Worm (Caenorhabditis elegans) whole organism, L2 larva: ENCODE measurements around the gene abu-2.

ENCODE experiments used
- F13H6.1 ChIP-seq: sonication (generic microtip); optimal IDR thresholded peaks from 2 replicates; lab custom pipeline; 2016; ENCODE audit warnings: missing genetic modification characterization, missing compliant biosample characterization
- R02D3.7 ChIP-seq: fragments of 150-350 bp; optimal IDR thresholded peaks from 2 replicates; lab custom pipeline; 2014; ENCODE audit warnings: missing biosample characterization, missing genetic modification characterization
- Y55F3AM.14 ChIP-seq: fragments of 200-800 bp; sonication (Bioruptor generic); optimal IDR thresholded peaks from 2 replicates; lab custom pipeline; 2018; ENCODE audit warnings: mild to moderate bottlenecking, missing genetic modification characterization, missing compliant biosample characterization
- aly-2 ChIP-seq: fragments of 150-350 bp; optimal IDR thresholded peaks from 2 replicates; lab custom pipeline; 2014; ENCODE audit warnings: missing biosample characterization, missing genetic modification characterization
- ama-1 ChIP-seq: fragments of 150-350 bp; optimal IDR thresholded peaks from 2 replicates; lab custom pipeline; 2018; ENCODE audit warnings: inconsistent platforms
- blmp-1 ChIP-seq: sonication (generic microtip); optimal IDR thresholded peaks from 2 replicates; lab custom pipeline; 2017; ENCODE audit warnings: missing genetic modification characterization, mild to moderate bottlenecking, missing compliant biosample characterization, antibody characterized with exemption, moderate library complexity; ENCODE audit not compliant: insufficient read depth
- ceh-16 ChIP-seq: fragments of 150-350 bp; optimal IDR thresholded peaks from 2 replicates; lab custom pipeline; 2014; ENCODE audit warnings: missing biosample characterization, missing genetic modification characterization
- crh-2 ChIP-seq: sonication (generic microtip); optimal IDR thresholded peaks from 2 replicates; lab custom pipeline; 2017; ENCODE audit warnings: missing biosample characterization, missing genetic modification characterization
- dmd-4 ChIP-seq: sonication (generic microtip); optimal IDR thresholded peaks from 2 replicates; lab custom pipeline; 2017; ENCODE audit warnings: missing biosample characterization, missing genetic modification characterization
- egl-27 ChIP-seq: sonication (generic microtip); optimal IDR thresholded peaks from 3 replicates; lab custom pipeline; 2017; ENCODE audit warnings: missing biosample characterization, missing genetic modification reagents, missing genetic modification characterization
- elt-3 ChIP-seq: sonication (generic microtip); optimal IDR thresholded peaks from 2 replicates; lab custom pipeline; 2017; ENCODE audit warnings: missing biosample characterization, missing genetic modification characterization
- fos-1 ChIP-seq: fragments of 150-350 bp; optimal IDR thresholded peaks from 2 replicates; lab custom pipeline; 2014; ENCODE audit warnings: missing biosample characterization, missing genetic modification characterization
- gmeb-1 ChIP-seq: fragments of 150-350 bp; optimal IDR thresholded peaks from 2 replicates; lab custom pipeline; 2014; ENCODE audit warnings: missing biosample characterization, missing genetic modification characterization
- lin-11 ChIP-seq: fragments of 150-350 bp; sonication (generic microtip); optimal IDR thresholded peaks from 2 replicates; lab custom pipeline; 2014; ENCODE audit warnings: missing biosample characterization, missing genetic modification characterization, inconsistent platforms, mixed read lengths
- lin-13 ChIP-seq: fragments of 150-350 bp; optimal IDR thresholded peaks from 2 replicates; lab custom pipeline; 2014; ENCODE audit warnings: missing biosample characterization, missing genetic modification reagents, missing genetic modification characterization
- lsy-2 ChIP-seq, 2 experiments: fragments of 150-350 bp in 1 of 2; sonication (generic microtip) in 1 of 2; optimal IDR thresholded peaks; 2 replicates each; lab custom pipeline; 2014 to 2017; ENCODE audit warnings: missing biosample characterization in 2 of 2, missing genetic modification characterization in 2 of 2
- mbf-1 ChIP-seq: sonication (generic microtip); optimal IDR thresholded peaks from 2 replicates; lab custom pipeline; 2017; ENCODE audit warnings: missing biosample characterization, missing genetic modification characterization
- mdl-1 ChIP-seq, 2 experiments: fragments of 150-350 bp in 1 of 2; sonication (generic microtip) in 1 of 2; optimal IDR thresholded peaks; 2 replicates each; lab custom pipeline; 2017; ENCODE audit warnings: missing biosample characterization in 2 of 2, missing genetic modification characterization in 2 of 2
- nhr-10 ChIP-seq: sonication (generic microtip); optimal IDR thresholded peaks from 2 replicates; lab custom pipeline; 2017; ENCODE audit warnings: missing biosample characterization, missing genetic modification characterization
- nhr-11 ChIP-seq: fragments of 150-350 bp; optimal IDR thresholded peaks from 2 replicates; lab custom pipeline; 2014; ENCODE audit warnings: missing biosample characterization, missing genetic modification characterization
- nhr-129 ChIP-seq: fragments of 150-350 bp; optimal IDR thresholded peaks from 2 replicates; lab custom pipeline; 2014; ENCODE audit warnings: missing biosample characterization, missing genetic modification characterization
- nhr-21 ChIP-seq: fragments of 150-350 bp; optimal IDR thresholded peaks from 2 replicates; lab custom pipeline; 2014; ENCODE audit warnings: missing biosample characterization, missing genetic modification characterization
- nhr-23 ChIP-seq: fragments of 150-350 bp; optimal IDR thresholded peaks from 2 replicates; lab custom pipeline; 2014; ENCODE audit warnings: missing biosample characterization, missing genetic modification reagents, missing genetic modification characterization
- nhr-237 ChIP-seq: fragments of 150-350 bp; optimal IDR thresholded peaks from 2 replicates; lab custom pipeline; 2014; ENCODE audit warnings: missing biosample characterization, missing genetic modification characterization
- nhr-25 ChIP-seq: fragments of 150-350 bp; sonication (generic microtip); optimal IDR thresholded peaks from 3 replicates; lab custom pipeline; 2014; ENCODE audit warnings: missing biosample characterization, missing genetic modification characterization
- nhr-77 ChIP-seq: fragments of 150-350 bp; optimal IDR thresholded peaks from 2 replicates; lab custom pipeline; 2014; ENCODE audit warnings: missing biosample characterization, missing genetic modification characterization
- peb-1 ChIP-seq: fragments of 150-350 bp; optimal IDR thresholded peaks from 2 replicates; lab custom pipeline; 2014; ENCODE audit warnings: missing biosample characterization, missing genetic modification characterization
- sem-4 ChIP-seq: fragments of 150-350 bp; optimal IDR thresholded peaks from 2 replicates; lab custom pipeline; 2014; ENCODE audit warnings: missing biosample characterization, missing genetic modification reagents, missing genetic modification characterization
- skn-1 ChIP-seq: sonication (generic microtip); optimal IDR thresholded peaks from 2 replicates; lab custom pipeline; 2017; ENCODE audit warnings: missing biosample characterization, missing genetic modification characterization
- sma-3 ChIP-seq: sonication (generic microtip); optimal IDR thresholded peaks from 2 replicates; lab custom pipeline; 2016; ENCODE audit warnings: missing genetic modification reagents, missing genetic modification characterization, missing compliant biosample characterization
- sma-9 ChIP-seq, 2 experiments: fragments of 150-350 bp in 1 of 2; sonication (generic microtip) in 1 of 2; optimal IDR thresholded peaks; 2 replicates each; lab custom pipeline; 2014 to 2016; ENCODE audit warnings: missing genetic modification characterization in 2 of 2, mild to moderate bottlenecking in 1 of 2, missing biosample characterization in 1 of 2, missing compliant biosample characterization in 1 of 2, missing genetic modification reagents in 1 of 2, moderate library complexity in 1 of 2
- snpc-4 ChIP-seq: fragments of 150-350 bp; optimal IDR thresholded peaks from 2 replicates; lab custom pipeline; 2014; ENCODE audit warnings: missing biosample characterization, missing genetic modification characterization
- unc-39 ChIP-seq: fragments of 150-350 bp; optimal IDR thresholded peaks from 2 replicates; lab custom pipeline; 2014; ENCODE audit warnings: missing biosample characterization, missing genetic modification characterization
- unc-55 ChIP-seq: fragments of 150-350 bp; sonication (generic microtip); optimal IDR thresholded peaks from 3 replicates; lab custom pipeline; 2014; ENCODE audit warnings: missing biosample characterization, missing genetic modification reagents, missing genetic modification characterization
- zag-1 ChIP-seq: fragments of 150-350 bp; optimal IDR thresholded peaks from 2 replicates; lab custom pipeline; 2014; ENCODE audit warnings: missing biosample characterization, missing genetic modification characterization
- ztf-11 ChIP-seq: sonication (generic microtip); optimal IDR thresholded peaks from 2 replicates; lab custom pipeline; 2017; ENCODE audit warnings: missing biosample characterization, missing genetic modification characterization
- ztf-4 ChIP-seq: fragments of 150-350 bp; optimal IDR thresholded peaks from 2 replicates; lab custom pipeline; 2014; ENCODE audit warnings: missing biosample characterization, missing genetic modification characterization

abu-2 gene

DNA sequence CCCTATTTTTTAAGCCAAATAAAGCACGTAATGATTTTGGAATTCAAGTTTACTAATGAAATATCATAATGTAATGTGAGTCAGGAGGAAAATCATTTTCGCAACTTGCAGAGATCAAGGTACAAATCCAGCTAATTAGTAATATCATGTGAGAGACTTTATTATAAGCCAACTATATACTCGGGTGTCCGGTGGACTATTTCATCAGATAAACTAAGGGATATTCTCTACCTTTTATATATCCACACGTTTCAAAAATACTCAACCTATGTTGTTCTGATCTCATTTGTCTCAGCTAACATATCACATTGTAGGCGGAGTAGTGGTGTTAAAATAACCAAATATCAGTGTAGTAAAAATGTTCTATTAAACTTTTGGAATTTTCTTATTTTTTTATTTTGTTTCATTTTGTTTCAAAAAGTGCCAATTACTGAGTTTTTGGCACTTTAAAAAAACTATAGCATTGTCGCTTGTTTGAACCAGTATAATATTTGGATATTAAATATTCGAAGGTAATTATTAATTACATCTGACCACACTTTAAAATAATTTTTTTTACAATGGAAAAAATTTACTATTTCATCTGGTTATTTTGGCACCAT, 21.0 kb downstream of the abu-2 start (continued):
- peak; percentile 73 for TF ChIP-seq dmd-4 (tag; lab: Kevin White, UChicago)

DNA sequence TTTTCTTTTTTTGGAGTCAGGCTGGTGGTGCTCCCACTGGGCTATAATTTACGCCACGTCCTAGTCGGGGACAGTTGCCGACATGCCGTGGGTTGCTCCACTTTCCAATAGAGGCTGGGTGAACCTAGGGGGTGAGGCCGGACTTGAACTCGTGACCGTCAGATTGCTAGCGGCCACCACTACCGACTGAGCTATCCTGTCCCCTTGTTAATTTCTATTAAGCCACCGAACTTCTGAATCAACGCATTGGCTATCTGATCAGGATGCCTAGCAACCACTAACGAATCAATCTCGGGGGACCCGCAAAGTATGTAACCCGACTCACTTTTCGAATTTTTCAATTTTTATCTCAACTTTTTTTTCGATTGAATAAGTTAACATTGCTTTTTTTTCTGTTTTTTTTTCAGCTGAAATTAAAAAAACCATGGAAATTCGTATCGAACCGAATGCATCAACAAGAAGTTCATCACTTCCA, 23.5 kb downstream of the abu-2 start, which contains the start of gene F56C3.1:
TSS of gene F56C3.1 (plus strand) at position 425 of the 475 bp plus-strand sequence.
- TF ChIP-seq aly-2 (tag; lab: Kevin White, UChicago), result no peak
- TF ChIP-seq ceh-16 (tag; lab: Kevin White, UChicago), result no peak
- no peak for TF ChIP-seq Y55F3AM.14
- no peak for TF ChIP-seq unc-39 (tag; lab: Kevin White, UChicago)
- no peak for TF ChIP-seq ama-1 (lab: Kevin White, UChicago)
- no peak for TF ChIP-seq sma-9 (GFP tag; optimal IDR thresholded peaks at IDR 0.05; lab: Kevin White, UChicago)
- no peak for TF ChIP-seq sma-9 (tag; optimal IDR thresholded peaks at IDR 0.05; lab: Kevin White, UChicago)
- TF ChIP-seq peb-1 (tag; lab: Kevin White, UChicago), result no peak
- no peak for TF ChIP-seq fos-1 (tag; lab: Kevin White, UChicago)

DNA sequence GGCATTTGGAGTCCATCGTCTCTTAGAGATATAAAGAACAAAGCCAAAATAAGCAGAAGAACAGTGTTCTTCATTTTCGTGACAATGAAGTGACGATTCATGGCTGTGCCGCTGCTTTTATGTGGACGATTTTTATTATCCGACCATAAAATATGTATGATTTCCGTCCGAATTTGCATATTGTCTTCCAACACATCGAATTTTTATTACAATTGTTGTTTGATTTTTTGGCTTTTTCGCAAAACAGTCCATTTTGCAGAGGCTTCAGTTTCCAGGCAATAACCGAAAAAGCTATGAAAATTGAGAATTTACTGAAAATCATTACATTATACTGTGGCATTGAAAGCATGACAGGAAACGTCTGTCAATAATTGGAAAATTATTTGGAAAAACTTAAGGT, 25.9 kb downstream of the abu-2 start, which contains the start of gene F56C3.8:
TSS of gene F56C3.8 (minus strand) at position 101 of the 400 bp plus-strand sequence.
- TF ChIP-seq nhr-237, result no peak
- no peak for TF ChIP-seq nhr-11 (tag; lab: Kevin White, UChicago)
- TF ChIP-seq R02D3.7, result no peak
- no peak for TF ChIP-seq ama-1 (lab: Kevin White, UChicago)
- no peak for TF ChIP-seq elt-3 (tag; lab: Kevin White, UChicago)
- no peak for TF ChIP-seq fos-1 (tag; lab: Kevin White, UChicago)
- TF ChIP-seq nhr-10, result no peak
- TF ChIP-seq aly-2 (tag; lab: Kevin White, UChicago), result no peak
- no peak for TF ChIP-seq mdl-1 (tag; optimal IDR thresholded peaks at IDR 0.05; lab: Kevin White, UChicago)
- TF ChIP-seq nhr-77 (tag; lab: Kevin White, UChicago), result no peak
- TF ChIP-seq Y55F3AM.14, result no peak

DNA sequence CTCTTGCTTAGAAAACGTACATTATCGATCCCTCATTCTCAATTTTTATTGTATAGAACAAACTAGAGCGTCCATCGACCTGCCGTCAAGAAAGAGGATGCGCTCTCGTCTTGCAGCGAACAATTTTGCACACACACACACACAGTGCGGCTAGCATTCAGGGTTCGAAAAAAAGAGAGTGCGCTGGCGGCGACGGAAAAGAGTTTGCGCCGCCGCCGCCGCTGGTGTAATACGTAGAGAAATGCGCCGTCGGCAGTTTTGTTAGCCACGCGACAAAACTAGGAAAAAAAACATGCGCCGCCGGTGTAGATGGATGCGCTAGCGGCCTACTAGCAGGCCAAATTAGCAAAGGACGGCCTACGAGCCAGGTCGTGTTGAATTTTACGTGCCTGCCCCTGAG, 26.9 kb downstream of the abu-2 start:
- TF ChIP-seq Y55F3AM.14, result no peak
- no peak for TF ChIP-seq unc-39 (tag; lab: Kevin White, UChicago)
- no peak for TF ChIP-seq egl-27 (tag; lab: Kevin White, UChicago)
- no peak for TF ChIP-seq nhr-23 (tag; lab: Kevin White, UChicago)
- no peak for TF ChIP-seq dmd-4 (tag; lab: Kevin White, UChicago)
- no peak for TF ChIP-seq ama-1 (lab: Kevin White, UChicago)
- no peak for TF ChIP-seq R02D3.7
- no peak for TF ChIP-seq crh-2
- no peak for TF ChIP-seq nhr-77 (tag; lab: Kevin White, UChicago)
- no peak for TF ChIP-seq nhr-129 (tag; lab: Kevin White, UChicago)
- TF ChIP-seq lin-11 (tag; lab: Kevin White, UChicago), result no peak
- TF ChIP-seq ztf-11, result no peak
- no peak for TF ChIP-seq skn-1 (tag; lab: Kevin White, UChicago)
- no peak for TF ChIP-seq ztf-4
- TF ChIP-seq mbf-1 (tag; lab: Kevin White, UChicago), result no peak
- TF ChIP-seq nhr-21 (tag; lab: Kevin White, UChicago), result no peak

DNA sequence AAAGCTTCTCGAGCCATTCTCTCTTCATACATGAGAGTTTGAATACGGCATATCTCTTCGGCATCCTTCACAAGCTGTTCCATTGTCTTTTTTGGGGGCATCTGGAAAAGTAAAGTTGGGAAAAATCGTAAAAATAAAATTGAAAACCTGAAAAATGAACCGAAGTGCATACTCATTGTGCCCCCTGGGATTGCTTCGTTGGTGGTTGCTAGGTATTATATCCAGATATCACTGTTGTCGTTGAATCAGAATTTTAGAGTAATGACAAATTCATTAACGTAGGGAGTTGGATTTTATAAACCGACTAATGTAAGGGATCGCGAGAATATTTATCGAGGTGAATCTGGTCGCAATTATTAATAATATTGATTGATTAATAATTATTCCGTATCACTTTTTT, 28.9 kb downstream of the abu-2 start, which contains the start of gene F56C3.10:
TSS of gene F56C3.10 (minus strand) at position 101 of the 400 bp plus-strand sequence.
- TF ChIP-seq fos-1 (tag; lab: Kevin White, UChicago), result no peak

DNA sequence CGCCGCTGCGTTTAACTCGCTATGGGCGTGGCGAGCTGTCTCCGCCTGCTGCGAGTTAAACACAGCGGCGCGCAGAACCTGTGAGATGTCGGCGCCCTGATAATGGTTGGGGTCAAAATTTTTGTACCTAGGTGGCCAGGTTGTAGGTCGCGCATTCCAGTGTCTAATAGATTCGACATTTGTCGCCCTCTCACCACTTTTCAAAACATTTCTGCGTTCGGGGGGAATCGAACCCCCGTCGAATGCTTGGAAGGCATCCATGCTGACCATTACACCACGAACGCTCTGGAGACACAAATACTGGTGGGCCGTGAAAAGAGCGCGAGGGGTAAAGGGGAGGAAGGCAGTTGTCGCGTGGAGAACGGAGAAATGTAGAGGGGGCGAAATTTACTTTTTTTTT, 31.1 kb downstream of the abu-2 start:
- TF ChIP-seq nhr-23 (tag; lab: Kevin White, UChicago) (no peak), nhr-129 (tag; lab: Kevin White, UChicago) (peak; percentile 69), sem-4 (peak; percentile 10), unc-55 (GFP tag; lab: Kevin White, UChicago) (peak; percentile 32), fos-1 (tag; lab: Kevin White, UChicago) (peak; percentile 53), blmp-1 (tag; lab: Kevin White, UChicago) (no peak), nhr-21 (tag; lab: Kevin White, UChicago) (peak; percentile 67), Y55F3AM.14 (peak; percentile 45), ztf-4 (no peak), gmeb-1 (peak; percentile 24), egl-27 (tag; lab: Kevin White, UChicago) (no peak), zag-1 (peak; percentile 21), F13H6.1 (tag; lab: Kevin White, UChicago) (peak; percentile 64), nhr-25 (no peak), sma-9 (GFP tag; optimal IDR thresholded peaks at IDR 0.05; lab: Kevin White, UChicago) (peak; percentile 56), sma-9 (tag; optimal IDR thresholded peaks at IDR 0.05; lab: Kevin White, UChicago) (no peak), lin-11 (tag; lab: Kevin White, UChicago) (peak; percentile 65), snpc-4 (peak; percentile 43), crh-2 (peak; percentile 61), lin-13 (GFP tag; lab: Kevin White, UChicago) (peak; percentile 70), nhr-77 (tag; lab: Kevin White, UChicago) (peak; percentile 1), mdl-1 (tag; optimal IDR thresholded peaks at IDR 0.05; lab: Kevin White, UChicago) (peak in 1 of 2 experiments; percentile 33), lsy-2 (tag; optimal IDR thresholded peaks at IDR 0.05; lab: Kevin White, UChicago) (peak; percentile 36 to 44), ztf-11 (no peak), sma-3 (GFP tag; lab: Kevin White, UChicago) (peak; percentile 46)
